Worm (Caenorhabditis elegans) whole organism, midembryonic: ENCODE measurements around the gene mec-2.

Source experiments
- T22C8.4 ChIP-seq: fragments of 200-800 bp; sonication (Bioruptor generic); IDR thresholded peaks from 2 replicates; pipeline ENCODE4 v1.3.6; 2022; ENCODE audit warnings: missing genetic modification characterization, missing compliant biosample characterization
- cog-1 ChIP-seq: sonication (generic microtip); optimal IDR thresholded peaks from 2 replicates; lab custom pipeline; 2016; ENCODE audit warnings: missing genetic modification characterization, missing compliant biosample characterization
- flt-1 ChIP-seq: fragments of 200-800 bp; sonication (Bioruptor generic); IDR thresholded peaks from 2 replicates; pipeline ENCODE4 v1.3.6; 2022; ENCODE audit warnings: missing genetic modification characterization, missing compliant biosample characterization
- klf-2 ChIP-seq: fragments of 200-800 bp; sonication (Bioruptor generic); conservative IDR thresholded peaks from 2 replicates; pipeline ENCODE4 v1.3.6; 2022; ENCODE audit warnings: missing genetic modification reagents, missing genetic modification characterization, missing compliant biosample characterization
- med-1 ChIP-seq: sonication (generic microtip); optimal IDR thresholded peaks from 2 replicates; lab custom pipeline; 2017; ENCODE audit warnings: missing genetic modification characterization, mild to moderate bottlenecking, missing compliant biosample characterization, antibody characterized with exemption, missing genetic modification reagents; ENCODE audit not compliant: insufficient read depth
- ref-1 ChIP-seq: fragments of 200-800 bp; sonication (Bioruptor generic); conservative IDR thresholded peaks from 2 replicates; pipeline ENCODE4 v1.3.6; 2022; ENCODE audit warnings: missing genetic modification reagents, missing genetic modification characterization, missing compliant biosample characterization
- tab-1 ChIP-seq: fragments of 200-800 bp; sonication (Bioruptor generic); IDR thresholded peaks from 2 replicates; pipeline ENCODE4 v1.3.6; 2022; ENCODE audit warnings: missing genetic modification characterization, missing compliant biosample characterization
- ztf-23 ChIP-seq: fragments of 200-800 bp; sonication (Bioruptor generic); IDR thresholded peaks from 2 replicates; pipeline ENCODE4 v1.3.6; 2022; ENCODE audit warnings: missing genetic modification reagents, missing genetic modification characterization, missing compliant biosample characterization
- ztf-29 ChIP-seq: fragments of 200-800 bp; sonication (Bioruptor generic); IDR thresholded peaks from 2 replicates; pipeline ENCODE4 v1.3.6; 2022; ENCODE audit warnings: missing genetic modification reagents, missing genetic modification characterization, missing compliant biosample characterization

The mec-2 gene

ce11 chrX:5603338-5603816 lies 35.8 kb downstream of the mec-2 start, which contains the start of gene F14D12.1:
TSS of gene F14D12.1 (plus strand) at chrX:5603766.
- TF ChIP-seq ztf-23 (GFP tag; lab: Robert Waterston, UW) (no peak), ztf-29 (no peak), med-1 (GFP tag; lab: Kevin White, UChicago) (no peak)

ce11 chrX:5605049-5605448 lies 37.5 kb downstream of the mec-2 start:
- TF ChIP-seq cog-1 = no peak
- TF ChIP-seq T22C8.4 (GFP tag; lab: Robert Waterston, UW) = no peak
- TF ChIP-seq ref-1 (GFP tag; lab: Robert Waterston, UW) = no peak
- TF ChIP-seq flt-1 (GFP tag; lab: Robert Waterston, UW) = no peak
- no peak for TF ChIP-seq med-1 (GFP tag; lab: Kevin White, UChicago)
- TF ChIP-seq ztf-29 = no peak
- no peak for TF ChIP-seq ztf-23 (GFP tag; lab: Robert Waterston, UW)
- TF ChIP-seq klf-2 (GFP tag; lab: Robert Waterston, UW) = no peak
- TF ChIP-seq tab-1 = no peak

- TF ChIP-seq med-1 (GFP tag; lab: Kevin White, UChicago) (no peak), klf-2 (GFP tag; lab: Robert Waterston, UW) (no peak), ref-1 (GFP tag; lab: Robert Waterston, UW) (no peak), cog-1 (no peak), ztf-23 (GFP tag; lab: Robert Waterston, UW) (no peak), flt-1 (GFP tag; lab: Robert Waterston, UW) (no peak), tab-1 (no peak), ztf-29 (no peak), T22C8.4 (GFP tag; lab: Robert Waterston, UW) (no peak)
These were observed 43.6 kb downstream of the mec-2 start, which contains the start of gene octr-1 for ce11 chrX:5611155-5611554. TSS of gene octr-1 (minus strand) at chrX:5611255.

DNA sequence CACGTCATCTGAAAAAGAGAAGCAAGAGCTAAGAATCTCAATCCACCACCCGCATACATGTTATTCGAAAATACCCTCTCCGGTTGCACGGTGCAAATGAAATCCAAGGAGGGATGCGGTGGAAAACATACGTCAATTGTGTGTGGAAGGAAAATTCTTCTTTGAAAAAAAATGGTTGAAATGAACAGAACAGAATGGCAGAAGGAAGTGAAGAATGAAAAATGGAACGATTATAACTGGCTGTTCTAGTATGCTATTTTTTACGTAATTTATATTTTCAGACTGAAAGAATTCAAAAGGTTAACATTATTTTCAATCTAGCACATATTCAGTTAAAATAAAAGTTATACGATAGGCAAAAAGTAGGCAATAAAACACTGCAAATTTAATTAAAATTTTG lies 48.4 kb downstream of the mec-2 start:
- TF ChIP-seq T22C8.4 (GFP tag; lab: Robert Waterston, UW) (no peak), ref-1 (GFP tag; lab: Robert Waterston, UW) (no peak), tab-1 (no peak), klf-2 (GFP tag; lab: Robert Waterston, UW) (no peak), med-1 (GFP tag; lab: Kevin White, UChicago) (no peak), ztf-23 (GFP tag; lab: Robert Waterston, UW) (no peak), flt-1 (GFP tag; lab: Robert Waterston, UW) (no peak)

DNA sequence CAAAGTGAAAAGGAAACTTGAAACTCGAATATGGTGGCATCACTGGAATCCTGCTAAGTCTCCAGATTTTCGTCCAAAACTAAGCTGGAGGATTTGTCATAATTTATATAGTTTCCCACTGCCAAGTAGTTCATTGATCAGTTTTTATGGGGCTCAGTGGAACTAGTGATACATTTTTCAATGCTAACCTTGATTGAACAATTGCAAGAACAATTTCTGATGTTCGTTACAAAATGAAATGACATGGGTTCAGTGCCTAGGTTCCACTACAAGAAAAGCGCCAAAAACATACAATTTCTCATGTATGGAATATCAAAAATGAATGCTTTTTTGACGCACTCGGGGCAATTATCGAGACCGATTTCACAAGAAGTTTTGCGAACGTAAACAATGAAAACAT lies 54.2 kb downstream of the mec-2 start:
- TF ChIP-seq med-1 (GFP tag; lab: Kevin White, UChicago) (no peak), cog-1 (no peak), ref-1 (GFP tag; lab: Robert Waterston, UW) (no peak), ztf-23 (GFP tag; lab: Robert Waterston, UW) (no peak), klf-2 (GFP tag; lab: Robert Waterston, UW) (no peak), T22C8.4 (GFP tag; lab: Robert Waterston, UW) (no peak), ztf-29 (no peak), flt-1 (GFP tag; lab: Robert Waterston, UW) (no peak), tab-1 (no peak)

- TF ChIP-seq flt-1 (GFP tag; lab: Robert Waterston, UW) (no peak), T22C8.4 (GFP tag; lab: Robert Waterston, UW) (no peak), tab-1 (no peak), ref-1 (GFP tag; lab: Robert Waterston, UW) (no peak)
These were observed 61.0 kb downstream of the mec-2 start for ce11 chrX:5628432-5628977.

DNA sequence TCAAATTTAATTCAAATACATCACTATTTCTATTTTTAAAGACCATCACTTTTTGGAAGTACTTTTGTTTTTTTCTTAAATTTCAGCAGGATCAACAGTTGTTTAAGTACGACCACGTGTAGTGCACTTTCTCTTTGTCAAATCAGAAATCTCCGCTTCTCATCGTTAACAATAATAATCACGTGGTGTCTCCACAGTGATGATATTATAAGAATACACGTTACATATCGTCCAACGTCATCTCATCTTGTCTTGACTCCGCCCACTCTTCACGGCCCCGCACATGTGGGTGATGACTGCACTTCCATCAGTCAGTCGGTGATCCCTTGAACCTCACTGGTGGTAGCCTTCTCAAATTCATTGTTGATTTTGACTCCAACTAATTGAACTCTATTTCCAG lies 62.4 kb downstream of the mec-2 start, which contains the start of gene argn-1:
argn-1 (plus strand) TSS at position 83 of the 400 bp plus-strand sequence.
- no peak for TF ChIP-seq T22C8.4 (GFP tag; lab: Robert Waterston, UW)
- no peak for TF ChIP-seq klf-2 (GFP tag; lab: Robert Waterston, UW)
- no peak for TF ChIP-seq ztf-23 (GFP tag; lab: Robert Waterston, UW)
- TF ChIP-seq tab-1 = no peak
- TF ChIP-seq flt-1 (GFP tag; lab: Robert Waterston, UW) = no peak
- TF ChIP-seq med-1 (GFP tag; lab: Kevin White, UChicago) = no peak
- no peak for TF ChIP-seq ref-1 (GFP tag; lab: Robert Waterston, UW)
- no peak for TF ChIP-seq ztf-29
- no peak for TF ChIP-seq cog-1

DNA sequence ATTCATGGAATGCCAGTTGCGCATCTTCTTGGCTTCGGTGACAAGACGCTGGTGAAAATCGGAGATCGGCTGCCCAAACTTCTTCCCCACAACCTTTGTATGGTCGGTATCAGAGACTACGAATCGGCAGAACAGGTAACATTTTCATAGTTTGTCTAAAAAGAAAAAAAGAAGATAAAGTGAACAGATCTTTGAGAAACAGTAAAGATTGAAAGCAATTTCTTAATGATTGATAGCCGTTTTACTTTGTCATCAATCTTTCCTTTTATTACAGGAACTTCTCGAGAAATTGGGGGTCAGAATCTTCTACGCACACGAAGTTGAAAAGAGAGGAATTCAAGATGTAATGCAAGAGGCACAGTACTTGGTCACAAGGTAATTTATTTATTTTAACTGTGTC lies 63.5 kb downstream of the mec-2 start:
- TF ChIP-seq med-1 (GFP tag; lab: Kevin White, UChicago) (no peak), T22C8.4 (GFP tag; lab: Robert Waterston, UW) (no peak), flt-1 (GFP tag; lab: Robert Waterston, UW) (no peak), ztf-29 (no peak), ztf-23 (GFP tag; lab: Robert Waterston, UW) (no peak), klf-2 (GFP tag; lab: Robert Waterston, UW) (no peak), cog-1 (no peak), tab-1 (no peak), ref-1 (GFP tag; lab: Robert Waterston, UW) (no peak)

DNA sequence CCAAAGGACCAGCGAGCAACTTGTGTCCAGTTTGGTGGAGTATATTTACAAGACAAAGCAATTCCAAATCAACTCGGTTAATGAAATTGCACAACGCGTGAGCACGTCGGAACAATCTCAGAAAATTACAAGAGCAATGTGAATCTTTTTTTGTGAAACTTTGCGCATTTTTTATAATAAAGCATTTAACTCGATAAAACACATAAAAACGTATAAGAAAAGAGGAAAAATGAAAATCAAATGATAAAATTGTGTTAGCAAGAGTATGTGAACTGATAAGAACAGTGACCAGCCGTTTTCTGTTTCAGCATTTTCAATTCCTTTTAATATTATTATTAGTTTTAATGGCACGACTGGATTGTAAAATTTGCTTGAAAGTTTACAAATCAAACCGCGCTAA lies 64.1 kb downstream of the mec-2 start, which contains the start of gene T22B7.8:
T22B7.8 (plus strand) TSS at position 301 of the 400 bp plus-strand sequence.
- TF ChIP-seq tab-1 (no peak), med-1 (GFP tag; lab: Kevin White, UChicago) (no peak), cog-1 (no peak), flt-1 (GFP tag; lab: Robert Waterston, UW) (no peak), klf-2 (GFP tag; lab: Robert Waterston, UW) (no peak), ztf-29 (no peak), ref-1 (GFP tag; lab: Robert Waterston, UW) (no peak), T22C8.4 (GFP tag; lab: Robert Waterston, UW) (no peak), ztf-23 (GFP tag; lab: Robert Waterston, UW) (no peak)

ce11 chrX:5639562-5639961 lies 72.0 kb downstream of the mec-2 start:
- TF ChIP-seq ref-1 (GFP tag; lab: Robert Waterston, UW) (no peak), ztf-29 (no peak), flt-1 (GFP tag; lab: Robert Waterston, UW) (no peak), med-1 (GFP tag; lab: Kevin White, UChicago) (no peak), klf-2 (GFP tag; lab: Robert Waterston, UW) (no peak), cog-1 (no peak), tab-1 (no peak), T22C8.4 (GFP tag; lab: Robert Waterston, UW) (no peak), ztf-23 (GFP tag; lab: Robert Waterston, UW) (no peak)
